Fruit fly (Drosophila melanogaster): ENCODE data around the gene Ku80.

Gene Ku80

dm6 chr2L:15770978-15771377, at the start of gene Ku80:
Ku80 (minus strand) TSS chr2L:15771159.
- TF ChIP-seq CG8478 (optimal IDR thresholded peaks at IDR 0.05) (no peak), pan (optimal IDR thresholded peaks at IDR 0.05) (no peak), psq (optimal IDR thresholded peaks at IDR 0.05) (no peak), usp (GFP tag; optimal IDR thresholded peaks at IDR 0.05) (no peak), Dll (optimal IDR thresholded peaks at IDR 0.05) (no peak), EcR (GFP tag; optimal IDR thresholded peaks at IDR 0.05) (no peak)

dm6 chr2L:15812041-15812440, 41.1 kb upstream of the Ku80 start, which contains the start of gene CG42876:
CG42876 (minus strand) TSS chr2L:15812141.
- no peak for TF ChIP-seq EcR (GFP tag; optimal IDR thresholded peaks at IDR 0.05)
- TF ChIP-seq usp (GFP tag; optimal IDR thresholded peaks at IDR 0.05) = no peak
- TF ChIP-seq psq (optimal IDR thresholded peaks at IDR 0.05) = no peak
- TF ChIP-seq Dll (optimal IDR thresholded peaks at IDR 0.05) = no peak
- TF ChIP-seq pan (optimal IDR thresholded peaks at IDR 0.05) = no peak
- no peak for TF ChIP-seq CG8478 (optimal IDR thresholded peaks at IDR 0.05)

- TF ChIP-seq CG8478 (optimal IDR thresholded peaks at IDR 0.05) (no peak), EcR (GFP tag; optimal IDR thresholded peaks at IDR 0.05) (no peak), Dll (optimal IDR thresholded peaks at IDR 0.05) (no peak), psq (optimal IDR thresholded peaks at IDR 0.05) (no peak), pan (optimal IDR thresholded peaks at IDR 0.05) (no peak), usp (GFP tag; optimal IDR thresholded peaks at IDR 0.05) (no peak)
Measured at dm6 chr2L:15796300-15796699, 25.3 kb upstream of the Ku80 start.

- TF ChIP-seq pan (optimal IDR thresholded peaks at IDR 0.05) (no peak), CG8478 (optimal IDR thresholded peaks at IDR 0.05) (no peak), Dll (optimal IDR thresholded peaks at IDR 0.05) (no peak), usp (GFP tag; optimal IDR thresholded peaks at IDR 0.05) (no peak), EcR (GFP tag; optimal IDR thresholded peaks at IDR 0.05) (no peak), psq (optimal IDR thresholded peaks at IDR 0.05) (no peak)
Measured at dm6 chr2L:15783785-15784184, 12.8 kb upstream of the Ku80 start, which contains the start of gene t-Grip91. t-Grip91 (plus strand) TSS chr2L:15784085.

dm6 chr2L:15782996-15783395, 12.0 kb upstream of the Ku80 start:
- TF ChIP-seq EcR (GFP tag; optimal IDR thresholded peaks at IDR 0.05) (no peak), psq (optimal IDR thresholded peaks at IDR 0.05) (no peak), usp (GFP tag; optimal IDR thresholded peaks at IDR 0.05) (no peak), Dll (optimal IDR thresholded peaks at IDR 0.05) (no peak), pan (optimal IDR thresholded peaks at IDR 0.05) (no peak), CG8478 (optimal IDR thresholded peaks at IDR 0.05) (no peak)

dm6 chr2L:15776752-15777151, 5.8 kb upstream of the Ku80 start, which contains the start of gene CG43760:
CG43760 (minus strand) TSS chr2L:15776852.
- TF ChIP-seq psq (optimal IDR thresholded peaks at IDR 0.05) (no peak), Dll (optimal IDR thresholded peaks at IDR 0.05) (no peak), EcR (GFP tag; optimal IDR thresholded peaks at IDR 0.05) (no peak), usp (GFP tag; optimal IDR thresholded peaks at IDR 0.05) (no peak), CG8478 (optimal IDR thresholded peaks at IDR 0.05) (no peak), pan (optimal IDR thresholded peaks at IDR 0.05) (no peak)

dm6 chr2L:15773013-15773412, 2.1 kb upstream of the Ku80 start, which contains the start of gene CG31826:
CG31826 (minus strand) TSS chr2L:15773113.
- TF ChIP-seq usp (GFP tag; optimal IDR thresholded peaks at IDR 0.05) (no peak), EcR (GFP tag; optimal IDR thresholded peaks at IDR 0.05) (no peak), CG8478 (optimal IDR thresholded peaks at IDR 0.05) (no peak), psq (optimal IDR thresholded peaks at IDR 0.05) (no peak), pan (optimal IDR thresholded peaks at IDR 0.05) (no peak), Dll (optimal IDR thresholded peaks at IDR 0.05) (no peak)

- TF ChIP-seq psq (optimal IDR thresholded peaks at IDR 0.05) (no peak), Dll (optimal IDR thresholded peaks at IDR 0.05) (no peak), usp (GFP tag; optimal IDR thresholded peaks at IDR 0.05) (no peak), CG8478 (optimal IDR thresholded peaks at IDR 0.05) (no peak), pan (optimal IDR thresholded peaks at IDR 0.05) (no peak), EcR (GFP tag; optimal IDR thresholded peaks at IDR 0.05) (no peak)
Measured at dm6 chr2L:15768097-15768496, 2.9 kb downstream of the Ku80 start, which contains the start of gene wek. wek (minus strand) TSS chr2L:15768349.

dm6 chr2L:15764029-15764428, 6.9 kb downstream of the Ku80 start, which contains the start of gene CG3793:
CG3793 (plus strand) TSS chr2L:15764220.
- TF ChIP-seq Dll (optimal IDR thresholded peaks at IDR 0.05) (no peak), pan (optimal IDR thresholded peaks at IDR 0.05) (no peak), EcR (GFP tag; optimal IDR thresholded peaks at IDR 0.05) (no peak), psq (optimal IDR thresholded peaks at IDR 0.05) (no peak), usp (GFP tag; optimal IDR thresholded peaks at IDR 0.05) (no peak), CG8478 (optimal IDR thresholded peaks at IDR 0.05) (no peak)

- TF ChIP-seq usp (GFP tag; optimal IDR thresholded peaks at IDR 0.05) (no peak), Dll (optimal IDR thresholded peaks at IDR 0.05) (no peak), CG8478 (optimal IDR thresholded peaks at IDR 0.05) (no peak), psq (optimal IDR thresholded peaks at IDR 0.05) (no peak), pan (optimal IDR thresholded peaks at IDR 0.05) (no peak), EcR (GFP tag; optimal IDR thresholded peaks at IDR 0.05) (no peak)
Measured at dm6 chr2L:15763401-15763800, 7.6 kb downstream of the Ku80 start.

dm6 chr2L:15762466-15762865, 8.5 kb downstream of the Ku80 start, which contains the start of gene Gli:
Gli (minus strand) TSS chr2L:15762758.
- peak; percentile 75 for TF ChIP-seq Dll (optimal IDR thresholded peaks at IDR 0.05)
- no peak for TF ChIP-seq EcR (GFP tag; optimal IDR thresholded peaks at IDR 0.05)

- TF ChIP-seq usp (GFP tag; optimal IDR thresholded peaks at IDR 0.05) (no peak), Dll (optimal IDR thresholded peaks at IDR 0.05) (no peak), psq (optimal IDR thresholded peaks at IDR 0.05) (no peak), pan (optimal IDR thresholded peaks at IDR 0.05) (no peak), EcR (GFP tag; optimal IDR thresholded peaks at IDR 0.05) (no peak), CG8478 (optimal IDR thresholded peaks at IDR 0.05) (no peak)
Measured at dm6 chr2L:15761409-15762407, 9.3 kb downstream of the Ku80 start.
